Worm (Caenorhabditis elegans): ENCODE results near the gene srz-62.

DNA sequence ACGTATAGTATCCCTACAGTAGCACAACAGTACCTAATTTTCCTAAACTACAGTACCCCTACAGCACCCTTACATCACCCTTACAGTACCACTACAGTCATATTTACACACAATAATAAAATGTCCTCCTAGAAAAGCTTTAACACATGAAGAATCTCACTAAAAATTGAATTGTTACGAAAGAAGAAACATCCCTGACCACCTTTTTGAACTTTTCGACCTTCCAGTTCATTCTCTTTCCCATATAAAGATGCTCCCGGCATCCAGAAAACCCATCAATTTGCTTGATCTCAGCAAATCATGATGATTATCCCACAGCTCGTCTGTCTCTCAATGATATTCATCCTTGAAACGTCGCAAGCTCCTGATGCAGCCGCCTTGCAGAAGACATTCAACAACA is 4.3 kb downstream of the srz-62 start, which contains the start of gene F56D6.21:
- TF ChIP-seq nhr-84 (tag; optimal IDR thresholded peaks at IDR 0.05) (no peak), lsy-2 (tag; optimal IDR thresholded peaks at IDR 0.05) (no peak), mep-1 (tag; optimal IDR thresholded peaks at IDR 0.05) (no peak), pqm-1 (tag; optimal IDR thresholded peaks at IDR 0.05) (no peak), unc-62 (GFP tag; optimal IDR thresholded peaks at IDR 0.05) (no peak), ceh-8 (GFP tag; optimal IDR thresholded peaks at IDR 0.05) (no peak), vab-15 (tag; optimal IDR thresholded peaks at IDR 0.05) (no peak), fkh-4 (tag; optimal IDR thresholded peaks at IDR 0.05; ENCODE audit: borderline replicate concordance) (no peak)

Data from whole organism, L1 larva.